Fruit fly (Drosophila melanogaster): ENCODE data around the gene heix.
A peak's percentile ranks its signal among the peaks of the same experiment; 100 is the strongest.

The heix gene

dm6 chr2L:16307026-16307703 is 7.5 kb upstream of the heix start, which contains the start of the genes CG5861 and Syx5:
Gene CG5861, minus strand, starts transcription at chr2L:16307298.
Gene Syx5, plus strand, starts transcription at chr2L:16307346.
- TF ChIP-seq pdm3 (GFP tag; optimal IDR thresholded peaks at IDR 0.05): no peak
- no peak for TF ChIP-seq lz (GFP tag; optimal IDR thresholded peaks at IDR 0.05)
- TF ChIP-seq vri (GFP tag; optimal IDR thresholded peaks at IDR 0.05): no peak
- peak; percentile 67 for TF ChIP-seq fkh (GFP tag; optimal IDR thresholded peaks at IDR 0.05)
- no peak for TF ChIP-seq dsx (GFP tag; optimal IDR thresholded peaks at IDR 0.05; ENCODE audit: poor library complexity, severe bottlenecking)
- peak; percentile 37 for TF ChIP-seq esn (GFP tag; optimal IDR thresholded peaks at IDR 0.05)
- no peak for TF ChIP-seq CG31627 (GFP tag; optimal IDR thresholded peaks at IDR 0.05)
- TF ChIP-seq CG8119 (GFP tag; IDR thresholded peaks at IDR 0.05): no peak
- TF ChIP-seq CG6854 (GFP tag; optimal IDR thresholded peaks at IDR 0.05): no peak
- TF ChIP-seq svp (GFP tag): no peak
- no peak for TF ChIP-seq fd59A (GFP tag; optimal IDR thresholded peaks at IDR 0.05)
- no peak for TF ChIP-seq CG1621 (tag; optimal IDR thresholded peaks at IDR 0.05)
- no peak for TF ChIP-seq acj6 (GFP tag; optimal IDR thresholded peaks at IDR 0.05)
- TF ChIP-seq spab (GFP tag; optimal IDR thresholded peaks at IDR 0.05): no peak
- no peak for TF ChIP-seq CG9139 (GFP tag; optimal IDR thresholded peaks at IDR 0.05)
- TF ChIP-seq CG4318 (GFP tag; optimal IDR thresholded peaks at IDR 0.05): no peak
- TF ChIP-seq Gug (GFP tag; IDR thresholded peaks at IDR 0.05): 0 out of 2 replicates have a peak, but pooled peaks have one; percentile 21
- TF ChIP-seq OdsH (GFP tag; optimal IDR thresholded peaks at IDR 0.05): no peak
- no peak for TF ChIP-seq CG32006 (GFP tag; optimal IDR thresholded peaks at IDR 0.05)
- no peak for TF ChIP-seq fd85E (GFP tag; optimal IDR thresholded peaks at IDR 0.05)
- TF ChIP-seq Met (GFP tag; optimal IDR thresholded peaks at IDR 0.05): no peak
- TF ChIP-seq Smox (GFP tag; optimal IDR thresholded peaks at IDR 0.05): no peak
- TF ChIP-seq CG11762 (GFP tag; optimal IDR thresholded peaks at IDR 0.05; ENCODE audit: insufficient read depth): no peak
- peak; percentile 62 for TF ChIP-seq CG10631 (GFP tag; optimal IDR thresholded peaks at IDR 0.05)
- TF ChIP-seq net (GFP tag; optimal IDR thresholded peaks at IDR 0.05): no peak
- TF ChIP-seq Ets96B (tag; optimal IDR thresholded peaks at IDR 0.05): peak; percentile 40
- no peak for TF ChIP-seq salr (GFP tag; optimal IDR thresholded peaks at IDR 0.05)
- TF ChIP-seq CG3032 (tag; optimal IDR thresholded peaks at IDR 0.05): peak; percentile 60
- TF ChIP-seq CG11902 (GFP tag; optimal IDR thresholded peaks at IDR 0.05): no peak
- no peak for TF ChIP-seq CG11294 (GFP tag; IDR thresholded peaks at IDR 0.05)
- no peak for TF ChIP-seq CG8632 (GFP tag; optimal IDR thresholded peaks at IDR 0.05)
- TF ChIP-seq CG15336 (GFP tag; IDR thresholded peaks at IDR 0.05): 0 out of 2 replicates have a peak, but pooled peaks have one; percentile 30
- TF ChIP-seq CG8319 (GFP tag; optimal IDR thresholded peaks at IDR 0.05): no peak
- no peak for TF ChIP-seq cyc (GFP tag; optimal IDR thresholded peaks at IDR 0.05)
- TF ChIP-seq Sox102F (GFP tag; optimal IDR thresholded peaks at IDR 0.05): no peak
- no peak for TF ChIP-seq CG10669 (GFP tag; optimal IDR thresholded peaks at IDR 0.05)
- TF ChIP-seq Sox14 (GFP tag; optimal IDR thresholded peaks at IDR 0.05): peak; percentile 35
- TF ChIP-seq Eip78C (GFP tag): no peak
- TF ChIP-seq CG6163 (GFP tag; IDR thresholded peaks at IDR 0.05): no peak; the same call in 2 of the 3 replicates
- TF ChIP-seq CG6808 (GFP tag; optimal IDR thresholded peaks at IDR 0.05): no peak
- TF ChIP-seq Blimp-1 (GFP tag; optimal IDR thresholded peaks at IDR 0.05): no peak
- no peak for TF ChIP-seq topi (GFP tag; optimal IDR thresholded peaks at IDR 0.05)
- TF ChIP-seq Hr4 (GFP tag; optimal IDR thresholded peaks at IDR 0.05): no peak
- peak; percentile 69 for TF ChIP-seq Eip93F (GFP tag; optimal IDR thresholded peaks at IDR 0.05)

All from whole organism, prepupa.